Fruit fly (Drosophila melanogaster) whole organism: ENCODE data around the gene Pvf3.
A peak's percentile ranks its signal among the peaks of the same experiment; 100 is the strongest.

Experiments used
- CG8478 ChIP-seq: fragments of >200 bp; optimal IDR thresholded peaks from 2 replicates; lab custom pipeline; 2018; ENCODE audit warnings: inconsistent platforms
- Dll ChIP-seq: fragments of >200 bp; optimal IDR thresholded peaks from 2 replicates; lab custom pipeline; 2017
- EcR ChIP-seq, 2 experiments: fragments of >200 bp; optimal IDR thresholded peaks; 2 replicates each; lab custom pipeline; 2017; ENCODE audit warnings: missing biosample characterization in 2 of 2, missing genetic modification characterization in 2 of 2, missing genetic modification reagents in 2 of 2
- pan ChIP-seq: fragments of >200 bp; optimal IDR thresholded peaks from 2 replicates; lab custom pipeline; 2017
- psq ChIP-seq: fragments of >200 bp; optimal IDR thresholded peaks from 2 replicates; lab custom pipeline; 2017
- usp ChIP-seq: fragments of >200 bp; optimal IDR thresholded peaks from 2 replicates; lab custom pipeline; 2017; ENCODE audit warnings: missing biosample characterization, missing genetic modification characterization, mixed read lengths

The Pvf3 gene

dm6 chr2L:7050492-7051182, 106.9 kb downstream of the Pvf3 start:
- TF ChIP-seq CG8478 (lab: Kevin White, UChicago) (no peak), Dll (no peak), pan (lab: Kevin White, UChicago) (no peak), EcR (GFP tag; optimal IDR thresholded peaks at IDR 0.05; lab: Kevin White, UChicago) (no peak), psq (lab: Kevin White, UChicago) (no peak), usp (GFP tag; lab: Kevin White, UChicago) (no peak)

DNA sequence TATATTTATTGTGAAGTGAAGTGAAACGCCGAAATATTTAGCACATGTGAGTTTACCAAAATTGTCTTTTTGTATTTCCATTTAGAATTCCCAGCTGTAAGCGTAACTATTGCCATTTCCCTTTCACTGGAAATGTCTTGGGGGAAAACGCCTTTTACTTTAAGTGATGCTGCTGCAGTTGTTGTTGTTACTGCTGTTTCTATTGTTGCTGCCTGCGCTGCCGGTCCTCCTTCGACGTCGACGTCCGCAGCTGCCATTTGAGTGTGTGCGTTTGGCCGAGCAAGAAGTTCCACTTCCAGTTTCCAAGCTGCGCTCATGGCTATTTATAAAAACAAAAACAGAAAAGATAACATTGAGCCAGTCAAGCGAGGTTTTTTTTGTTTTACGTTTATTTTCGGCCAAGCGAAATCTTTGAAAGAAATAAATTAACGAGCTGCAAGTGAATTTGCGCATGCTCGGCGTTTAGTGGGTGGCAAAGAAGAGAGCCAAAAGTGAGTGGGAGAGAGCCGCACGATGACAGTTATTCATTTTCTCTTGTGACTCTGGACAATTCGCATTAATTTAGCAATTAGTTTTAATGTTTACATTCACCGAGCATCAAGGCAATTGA, 107.7 kb downstream of the Pvf3 start:
- TF ChIP-seq CG8478 (lab: Kevin White, UChicago) (no peak), EcR (GFP tag; optimal IDR thresholded peaks at IDR 0.05; lab: Kevin White, UChicago) (no peak), usp (GFP tag; lab: Kevin White, UChicago) (no peak), pan (lab: Kevin White, UChicago) (no peak), Dll (no peak), psq (lab: Kevin White, UChicago) (no peak)

DNA sequence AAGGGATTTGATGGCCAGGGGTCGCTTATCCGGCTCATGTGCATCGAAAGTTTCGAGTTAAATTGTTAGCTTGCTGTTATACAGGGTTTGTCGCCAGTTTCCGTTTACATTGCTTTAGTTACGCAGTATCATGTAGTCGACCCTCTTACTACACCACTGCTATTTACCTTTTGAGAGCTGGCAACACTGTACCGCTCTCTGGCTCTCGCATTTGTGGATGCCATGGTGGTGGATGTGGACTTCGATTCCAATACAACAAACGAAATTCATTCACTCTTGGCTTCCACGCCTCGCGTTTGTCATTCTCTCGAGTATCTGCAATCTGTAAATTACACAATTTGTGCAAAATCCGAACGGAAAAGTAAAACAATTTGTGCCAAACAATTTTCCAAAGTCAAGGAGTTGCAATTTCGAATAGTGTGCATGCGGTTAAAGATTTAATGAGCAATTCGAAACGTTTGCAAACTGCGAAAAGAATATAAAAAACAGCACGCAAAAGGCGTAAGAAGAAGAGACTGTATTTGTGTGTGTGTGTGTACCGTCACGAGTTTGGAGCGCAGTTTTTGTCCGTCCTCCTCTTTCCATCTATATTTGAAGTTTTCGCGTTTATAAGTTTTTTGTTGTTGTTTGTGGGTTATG, 108.4 kb downstream of the Pvf3 start:
- peak; percentile 92 for TF ChIP-seq pan (lab: Kevin White, UChicago)
- TF ChIP-seq Dll = no peak
